Worm (Caenorhabditis elegans) whole organism, L4 larva: Measurements from ENCODE around the gene T22C8.6.

Experiments used
- aly-2 ChIP-seq: sonication (generic microtip); optimal IDR thresholded peaks from 2 replicates; lab custom pipeline; 2018; ENCODE audit warnings: missing biosample characterization, missing genetic modification characterization
- daf-12 ChIP-seq: fragments of 150-350 bp; optimal IDR thresholded peaks from 2 replicates; lab custom pipeline; 2014; ENCODE audit warnings: missing biosample characterization, missing genetic modification reagents, missing genetic modification characterization
- lin-13 ChIP-seq: fragments of 150-350 bp; optimal IDR thresholded peaks from 2 replicates; lab custom pipeline; 2014; ENCODE audit warnings: missing biosample characterization, missing genetic modification reagents, missing genetic modification characterization
- lir-3 ChIP-seq: sonication (generic microtip); optimal IDR thresholded peaks from 2 replicates; lab custom pipeline; 2016; ENCODE audit warnings: mild to moderate bottlenecking, missing genetic modification characterization, missing compliant biosample characterization
- mdl-1 ChIP-seq, 2 experiments: fragments of 150-350 bp in 1 of 2; sonication (generic microtip) in 1 of 2; optimal IDR thresholded peaks; 2 replicates each; lab custom pipeline; 2014 to 2017; ENCODE audit warnings: missing biosample characterization in 2 of 2, missing genetic modification characterization in 2 of 2
- nhr-28 ChIP-seq: fragments of 150-350 bp; optimal IDR thresholded peaks from 2 replicates; lab custom pipeline; 2014; ENCODE audit warnings: missing biosample characterization, missing genetic modification characterization
- skn-1 ChIP-seq: fragments of 150-350 bp; optimal IDR thresholded peaks from 2 replicates; lab custom pipeline; 2014; ENCODE audit warnings: missing biosample characterization, missing genetic modification characterization

- TF ChIP-seq lir-3 (no peak), mdl-1 (tag; optimal IDR thresholded peaks at IDR 0.05; lab: Kevin White, UChicago) (no peak), skn-1 (tag; lab: Kevin White, UChicago) (no peak), aly-2 (tag; lab: Kevin White, UChicago) (no peak), lin-13 (GFP tag; lab: Kevin White, UChicago) (no peak), nhr-28 (tag; lab: Kevin White, UChicago) (no peak), daf-12 (tag; lab: Kevin White, UChicago) (no peak)
Observed at ce11 chrII:8606549-8606948, 23.5 kb downstream of the T22C8.6 start, which contains the start of gene F28C6.8.
